Fruit fly (Drosophila melanogaster): Measurements from ENCODE around the gene IFT57.

Gene IFT57

dm6 chr2L:3523956-3524355 is 6.6 kb upstream of the IFT57 start, which contains the start of gene Sr-CIV:
Gene Sr-CIV, minus strand, starts transcription at chr2L:3524056.
- TF ChIP-seq noc (tag; optimal IDR thresholded peaks at IDR 0.05) = no peak

dm6 chr2L:3524729-3525181 is 5.8 kb upstream of the IFT57 start, which contains the start of gene CG8852:
Gene CG8852, plus strand, starts transcription at chr2L:3525131.
- no peak for TF ChIP-seq noc (tag; optimal IDR thresholded peaks at IDR 0.05)

- no peak for TF ChIP-seq noc (tag; optimal IDR thresholded peaks at IDR 0.05)
Observed at dm6 chr2L:3532973-3533525, 2.5 kb downstream of the IFT57 start.

- TF ChIP-seq noc (tag; optimal IDR thresholded peaks at IDR 0.05) = peak; percentile 10
Observed at dm6 chr2L:3534227-3534842, 3.7 kb downstream of the IFT57 start.

dm6 chr2L:3538564-3539411 is 8.2 kb downstream of the IFT57 start, which contains the start of gene drm:
Gene drm, plus strand, starts transcription at chr2L:3539247.
- no peak for TF ChIP-seq noc (tag; optimal IDR thresholded peaks at IDR 0.05)

dm6 chr2L:3539412-3539743 is 8.8 kb downstream of the IFT57 start:
- no peak for TF ChIP-seq noc (tag; optimal IDR thresholded peaks at IDR 0.05)

- TF ChIP-seq noc (tag; optimal IDR thresholded peaks at IDR 0.05) = no peak
Observed at dm6 chr2L:3539996-3540395, 9.4 kb downstream of the IFT57 start.

- TF ChIP-seq noc (tag; optimal IDR thresholded peaks at IDR 0.05) = no peak
Observed at dm6 chr2L:3543062-3543461, 12.5 kb downstream of the IFT57 start.

dm6 chr2L:3545033-3545666 is 14.6 kb downstream of the IFT57 start:
- TF ChIP-seq noc (tag; optimal IDR thresholded peaks at IDR 0.05) = no peak

- no peak for TF ChIP-seq noc (tag; optimal IDR thresholded peaks at IDR 0.05)
Observed at dm6 chr2L:3547512-3547911, 16.9 kb downstream of the IFT57 start.

dm6 chr2L:3548879-3549278 is 18.3 kb downstream of the IFT57 start:
- no peak for TF ChIP-seq noc (tag; optimal IDR thresholded peaks at IDR 0.05)

dm6 chr2L:3549742-3550141 is 19.2 kb downstream of the IFT57 start:
- no peak for TF ChIP-seq noc (tag; optimal IDR thresholded peaks at IDR 0.05)

- TF ChIP-seq noc (tag; optimal IDR thresholded peaks at IDR 0.05) = no peak
Observed at dm6 chr2L:3550583-3550982, 20.0 kb downstream of the IFT57 start.

dm6 chr2L:3552773-3553172 is 22.2 kb downstream of the IFT57 start:
- no peak for TF ChIP-seq noc (tag; optimal IDR thresholded peaks at IDR 0.05)

dm6 chr2L:3553902-3554301 is 23.3 kb downstream of the IFT57 start:
- TF ChIP-seq noc (tag; optimal IDR thresholded peaks at IDR 0.05) = no peak

dm6 chr2L:3555408-3556058 is 24.9 kb downstream of the IFT57 start:
- TF ChIP-seq noc (tag; optimal IDR thresholded peaks at IDR 0.05) = no peak

Measured in whole organism, larva.